Fruit fly (Drosophila melanogaster) whole organism, embryonic: Measurements from ENCODE around the gene twr.

Experiments
- Bgb ChIP-seq: fragments of 200-800 bp; sonication (Bioruptor generic); IDR thresholded peaks from 2 replicates; pipeline ENCODE4 v1.3.6; 2022; ENCODE audit warnings: missing biosample characterization, missing genetic modification characterization; ENCODE audit not compliant: partially characterized antibody
- CG10959 ChIP-seq: fragments of 200-800 bp; sonication (Bioruptor generic); IDR thresholded peaks from 2 replicates; pipeline ENCODE4 v1.3.6; 2022; ENCODE audit warnings: missing biosample characterization, missing genetic modification characterization
- CG11085 ChIP-seq: fragments of 200-800 bp; sonication (Bioruptor generic); IDR thresholded peaks from 2 replicates; pipeline ENCODE4 v1.3.6; 2022; ENCODE audit warnings: missing biosample characterization, missing genetic modification characterization
- CG13287 ChIP-seq: fragments of 200-800 bp; sonication (Bioruptor generic); IDR thresholded peaks from 2 replicates; pipeline ENCODE4 v1.3.6; 2022; ENCODE audit warnings: missing biosample characterization, missing genetic modification characterization; ENCODE audit not compliant: partially characterized antibody
- CG13894 ChIP-seq: fragments of 200-800 bp; sonication (Bioruptor generic); optimal IDR thresholded peaks from 3 replicates; lab custom pipeline; 2018; ENCODE audit warnings: missing biosample characterization, mild to moderate bottlenecking, missing genetic modification characterization, moderate library complexity
- CG14014 ChIP-seq: fragments of 200-800 bp; sonication (Bioruptor generic); IDR thresholded peaks from 2 replicates; pipeline ENCODE4 v1.3.6; 2022; ENCODE audit warnings: missing biosample characterization, missing genetic modification characterization
- CG1603 ChIP-seq: fragments of 200-800 bp; sonication (Bioruptor generic); optimal IDR thresholded peaks from 2 replicates; lab custom pipeline; 2019; ENCODE audit warnings: missing biosample characterization, mild to moderate bottlenecking, missing genetic modification characterization, moderate library complexity
- CG17802 ChIP-seq: fragments of 200-800 bp; sonication (Bioruptor generic); optimal IDR thresholded peaks from 2 replicates; lab custom pipeline; 2018; ENCODE audit warnings: missing biosample characterization, mild to moderate bottlenecking, missing genetic modification characterization, moderate library complexity
- CG18011 ChIP-seq: fragments of 200-800 bp; sonication (Bioruptor generic); optimal IDR thresholded peaks from 2 replicates; lab custom pipeline; 2017; ENCODE audit warnings: missing biosample characterization, missing genetic modification characterization, mild to moderate bottlenecking, moderate library complexity, missing genotype
- CG2199 ChIP-seq: fragments of 200-800 bp; sonication (Bioruptor generic); IDR thresholded peaks from 3 replicates; pipeline ENCODE4 v1.3.6; 2022; ENCODE audit warnings: missing biosample characterization, missing genetic modification characterization
- CG3163 ChIP-seq: fragments of 200-800 bp; sonication (Bioruptor generic); optimal IDR thresholded peaks from 3 replicates; lab custom pipeline; 2016; ENCODE audit warnings: missing biosample characterization, missing genetic modification characterization
- CG34422 ChIP-seq: fragments of 200-800 bp; sonication (Bioruptor generic); IDR thresholded peaks from 3 replicates; pipeline ENCODE4 v1.3.6; 2022; ENCODE audit warnings: missing biosample characterization, missing genetic modification characterization
- CG4730 ChIP-seq: fragments of 200-800 bp; sonication (Bioruptor generic); IDR thresholded peaks from 2 replicates; pipeline ENCODE4 v1.3.6; 2022; ENCODE audit warnings: missing biosample characterization, missing genetic modification characterization
- CG5180 ChIP-seq: fragments of 200-800 bp; sonication (Bioruptor generic); optimal IDR thresholded peaks from 3 replicates; lab custom pipeline; 2017; ENCODE audit warnings: missing biosample characterization, missing genetic modification characterization, mild to moderate bottlenecking, moderate library complexity, missing genetic modification reagents
- CG7963 ChIP-seq: fragments of 200-800 bp; sonication (Bioruptor generic); IDR thresholded peaks from 3 replicates; pipeline ENCODE4 v1.3.6; 2022; ENCODE audit warnings: missing biosample characterization, missing genetic modification characterization; ENCODE audit not compliant: partially characterized antibody
- CG8765 ChIP-seq: fragments of 200-800 bp; sonication (Bioruptor generic); IDR thresholded peaks from 2 replicates; pipeline ENCODE4 v1.3.6; 2022; ENCODE audit warnings: missing biosample characterization, missing genetic modification characterization
- CG9727 ChIP-seq: fragments of 200-800 bp; sonication (Bioruptor generic); optimal IDR thresholded peaks from 3 replicates; lab custom pipeline; 2017; ENCODE audit warnings: missing biosample characterization, mild to moderate bottlenecking, missing genetic modification characterization
- CG9817 ChIP-seq: fragments of 200-800 bp; sonication (Bioruptor generic); optimal IDR thresholded peaks from 2 replicates; lab custom pipeline; 2018; ENCODE audit warnings: missing biosample characterization, mild to moderate bottlenecking, missing genetic modification characterization, moderate library complexity
- CTCF ChIP-seq: fragments of 200-800 bp; sonication (Bioruptor generic); optimal IDR thresholded peaks from 2 replicates; lab custom pipeline; 2017; ENCODE audit warnings: missing biosample characterization, mild to moderate bottlenecking, missing genetic modification characterization, moderate library complexity
- Dad ChIP-seq: fragments of 200-800 bp; sonication (Bioruptor generic); optimal IDR thresholded peaks from 3 replicates; lab custom pipeline; 2016; ENCODE audit warnings: missing biosample characterization, missing genetic modification characterization
- Deaf1 ChIP-seq: fragments of 200-800 bp; optimal IDR thresholded peaks from 3 replicates; lab custom pipeline; 2019; ENCODE audit warnings: missing biosample characterization, mild to moderate bottlenecking, missing genetic modification characterization, moderate library complexity
- Dek ChIP-seq: fragments of 200-800 bp; sonication (Bioruptor generic); optimal IDR thresholded peaks from 3 replicates; lab custom pipeline; 2019; ENCODE audit warnings: missing biosample characterization, mild to moderate bottlenecking, missing genetic modification characterization, moderate library complexity
- Dref ChIP-seq: fragments of 200-800 bp; sonication (Bioruptor generic); IDR thresholded peaks from 2 replicates; pipeline ENCODE4 v1.3.6; 2022; ENCODE audit warnings: missing biosample characterization, missing genetic modification characterization
- E2f1 ChIP-seq: fragments of 200-800 bp; sonication (Bioruptor generic); IDR thresholded peaks from 2 replicates; pipeline ENCODE4 v1.3.6; 2022; ENCODE audit warnings: missing biosample characterization, missing genetic modification characterization
- HmgD ChIP-seq: fragments of 200-800 bp; sonication (Bioruptor generic); optimal IDR thresholded peaks from 3 replicates; lab custom pipeline; 2016; ENCODE audit warnings: missing biosample characterization, missing genetic modification characterization
- Hmr ChIP-seq: fragments of 200-800 bp; sonication (Bioruptor generic); optimal IDR thresholded peaks from 3 replicates; lab custom pipeline; 2017; ENCODE audit warnings: mild to moderate bottlenecking, missing biosample characterization, missing genetic modification reagents, missing genetic modification characterization
- Hr51 ChIP-seq, 2 experiments: fragments of 200-800 bp; sonication (Bioruptor generic); optimal IDR thresholded peaks; 2 replicates in 1 of 2; 3 replicates in 1 of 2; lab custom pipeline; 2016 to 2018; ENCODE audit warnings: missing biosample characterization in 2 of 2, missing genetic modification characterization in 2 of 2, mild to moderate bottlenecking in 1 of 2, moderate library complexity in 1 of 2
- Lhr ChIP-seq: fragments of 200-800 bp; sonication (Bioruptor generic); optimal IDR thresholded peaks from 3 replicates; lab custom pipeline; 2017; ENCODE audit warnings: mild to moderate bottlenecking, missing biosample characterization, missing genetic modification reagents, missing genetic modification characterization
- Myb ChIP-seq: fragments of 200-800 bp; sonication (Bioruptor generic); optimal IDR thresholded peaks from 2 replicates; lab custom pipeline; 2016; ENCODE audit warnings: missing biosample characterization, missing genetic modification characterization
- Nf-YC ChIP-seq: fragments of 200-800 bp; optimal IDR thresholded peaks from 3 replicates; lab custom pipeline; 2019; ENCODE audit warnings: missing biosample characterization, mild to moderate bottlenecking, missing genetic modification characterization, moderate library complexity
- NfI ChIP-seq: fragments of 200-800 bp; sonication (Bioruptor generic); optimal IDR thresholded peaks from 3 replicates; lab custom pipeline; 2018; ENCODE audit warnings: missing biosample characterization, mild to moderate bottlenecking, missing genetic modification characterization, moderate library complexity
- Ptx1 ChIP-seq: fragments of 200-800 bp; sonication (Bioruptor generic); IDR thresholded peaks from 2 replicates; pipeline ENCODE4 v1.3.6; 2022; ENCODE audit warnings: missing biosample characterization, missing genetic modification characterization
- Rfx ChIP-seq: fragments of 200-800 bp; sonication (Bioruptor generic); IDR thresholded peaks from 2 replicates; pipeline ENCODE4 v1.3.6; 2022; ENCODE audit warnings: missing biosample characterization, missing genetic modification characterization
- Sry-β ChIP-seq: fragments of 200-800 bp; sonication (Bioruptor generic); optimal IDR thresholded peaks from 2 replicates; lab custom pipeline; 2018; ENCODE audit warnings: missing biosample characterization, mild to moderate bottlenecking, missing genetic modification characterization, moderate library complexity
- amos ChIP-seq: fragments of 200-800 bp; sonication (Bioruptor generic); IDR thresholded peaks from 2 replicates; pipeline ENCODE4 v1.3.6; 2022; ENCODE audit warnings: missing biosample characterization, missing genetic modification characterization; ENCODE audit not compliant: partially characterized antibody
- dysf ChIP-seq: fragments of 200-800 bp; sonication (Bioruptor generic); IDR thresholded peaks from 3 replicates; pipeline ENCODE4 v1.3.6; 2022; ENCODE audit warnings: missing biosample characterization, missing genetic modification characterization
- fd96Cb ChIP-seq: fragments of 200-800 bp; sonication (Bioruptor generic); optimal IDR thresholded peaks from 2 replicates; lab custom pipeline; 2018; ENCODE audit warnings: missing biosample characterization, mild to moderate bottlenecking, missing genetic modification characterization, moderate library complexity
- ftz-f1 ChIP-seq: fragments of 200-800 bp; sonication (Bioruptor generic); optimal IDR thresholded peaks from 2 replicates; lab custom pipeline; 2016; ENCODE audit warnings: missing biosample characterization, missing genetic modification characterization
- gfzf ChIP-seq: fragments of 200-800 bp; sonication (Bioruptor generic); optimal IDR thresholded peaks from 2 replicates; lab custom pipeline; 2016; ENCODE audit warnings: missing biosample characterization, mild to moderate bottlenecking, missing genetic modification characterization, moderate library complexity
- gsb ChIP-seq: fragments of 200-800 bp; sonication (Bioruptor generic); IDR thresholded peaks from 2 replicates; pipeline ENCODE4 v1.3.6; 2022; ENCODE audit warnings: missing biosample characterization, missing genetic modification characterization
- ham ChIP-seq: fragments of 200-800 bp; sonication (Bioruptor generic); IDR thresholded peaks from 2 replicates; pipeline ENCODE4 v1.3.6; 2022; ENCODE audit warnings: missing biosample characterization, missing genetic modification characterization
- insv ChIP-seq, 2 experiments: fragments of 200-800 bp; sonication (Bioruptor generic); optimal IDR thresholded peaks; 3 replicates each; lab custom pipeline; 2016 to 2018; ENCODE audit warnings: missing biosample characterization in 2 of 2, missing genetic modification characterization in 2 of 2
- kni ChIP-seq: fragments of 200-800 bp; sonication (Bioruptor generic); optimal IDR thresholded peaks from 3 replicates; lab custom pipeline; 2017; ENCODE audit warnings: mild to moderate bottlenecking, missing biosample characterization, missing genetic modification reagents, missing genetic modification characterization
- lmd ChIP-seq: fragments of 200-800 bp; sonication (Bioruptor generic); IDR thresholded peaks from 2 replicates; pipeline ENCODE4 v1.3.6; 2022; ENCODE audit warnings: missing biosample characterization, missing genetic modification characterization
- mirr ChIP-seq: fragments of 200-800 bp; sonication (Bioruptor generic); optimal IDR thresholded peaks from 3 replicates; lab custom pipeline; 2018; ENCODE audit warnings: missing biosample characterization, mild to moderate bottlenecking, missing genetic modification characterization
- oc ChIP-seq: fragments of 200-800 bp; sonication (Bioruptor generic); optimal IDR thresholded peaks from 2 replicates; lab custom pipeline; 2018; ENCODE audit warnings: missing biosample characterization, mild to moderate bottlenecking, missing genetic modification characterization, moderate library complexity
- pita ChIP-seq: fragments of 200-800 bp; sonication (Bioruptor generic); optimal IDR thresholded peaks from 2 replicates; lab custom pipeline; 2017; ENCODE audit warnings: missing biosample characterization, mild to moderate bottlenecking, missing genetic modification characterization
- row ChIP-seq: fragments of 200-800 bp; sonication (Bioruptor generic); IDR thresholded peaks from 3 replicates; pipeline ENCODE4 v1.3.6; 2022; ENCODE audit warnings: missing biosample characterization, missing genetic modification characterization
- sd ChIP-seq: fragments of 200-800 bp; sonication (Bioruptor generic); optimal IDR thresholded peaks from 3 replicates; lab custom pipeline; 2018; ENCODE audit warnings: missing biosample characterization, mild to moderate bottlenecking, missing genetic modification characterization, moderate library complexity
- stwl ChIP-seq: fragments of 200-800 bp; sonication (Bioruptor generic); optimal IDR thresholded peaks from 3 replicates; lab custom pipeline; 2018; ENCODE audit warnings: missing biosample characterization, mild to moderate bottlenecking, missing genetic modification characterization, moderate library complexity
- tgo ChIP-seq: fragments of 200-800 bp; sonication (Bioruptor generic); IDR thresholded peaks from 3 replicates; pipeline ENCODE4 v1.3.6; 2022; ENCODE audit warnings: missing biosample characterization, missing genetic modification characterization
- yki ChIP-seq: fragments of >200 bp; optimal IDR thresholded peaks from 3 replicates; lab custom pipeline; 2018
- zen ChIP-seq: fragments of 200-800 bp; sonication (Bioruptor generic); optimal IDR thresholded peaks from 3 replicates; lab custom pipeline; 2018; ENCODE audit warnings: missing biosample characterization, mild to moderate bottlenecking, missing genetic modification characterization, moderate library complexity
- zfh2 ChIP-seq: fragments of 200-800 bp; sonication (Bioruptor generic); optimal IDR thresholded peaks from 2 replicates; lab custom pipeline; 2016; ENCODE audit warnings: missing biosample characterization, missing genetic modification characterization

twr gene

dm6 chr3R:6706327-6706726, 48.6 kb downstream of the twr start (continued):
- TF ChIP-seq Dref (GFP tag; lab: Robert Waterston, UW): no peak
- TF ChIP-seq E2f1: no peak
- TF ChIP-seq row (GFP tag; lab: Robert Waterston, UW): no peak
- TF ChIP-seq pita (GFP tag; lab: Kevin White, UChicago): peak; percentile 74
- no peak for TF ChIP-seq ham
- TF ChIP-seq yki (lab: Kevin White, UChicago): no peak
- no peak for TF ChIP-seq CG14014 (GFP tag; lab: Robert Waterston, UW)
- no peak for TF ChIP-seq gsb (GFP tag; lab: Robert Waterston, UW)
- no peak for TF ChIP-seq Nf-YC (tag; lab: Kevin White, UChicago)
- peak; percentile 89; the same call in 2 of the 3 replicates for TF ChIP-seq CG2199 (GFP tag; lab: Robert Waterston, UW)
- peak in 1 of 2 experiments; percentile 5 for TF ChIP-seq insv (GFP tag; optimal IDR thresholded peaks at IDR 0.05; lab: Kevin White, UChicago)
- peak; percentile 82 for TF ChIP-seq CTCF (GFP tag; lab: Kevin White, UChicago)
- TF ChIP-seq dysf: no peak
- TF ChIP-seq mirr (GFP tag; lab: Kevin White, UChicago): no peak
- TF ChIP-seq kni (GFP tag; lab: Kevin White, UChicago): no peak
- no peak for TF ChIP-seq Ptx1 (GFP tag; lab: Robert Waterston, UW)
- peak; percentile 23 for TF ChIP-seq CG1603
- TF ChIP-seq CG5180 (GFP tag; lab: Kevin White, UChicago): no peak
- no peak for TF ChIP-seq NfI (GFP tag; lab: Kevin White, UChicago)
- TF ChIP-seq Hr51 (GFP tag; optimal IDR thresholded peaks at IDR 0.05; lab: Kevin White, UChicago): no peak
- no peak for TF ChIP-seq CG10959 (GFP tag; lab: Robert Waterston, UW)
- no peak for TF ChIP-seq CG7963 (GFP tag; lab: Robert Waterston, UW)
- TF ChIP-seq lmd (GFP tag; lab: Robert Waterston, UW): no peak
- TF ChIP-seq stwl: peak; percentile 92
- peak; percentile 6 for TF ChIP-seq gfzf (GFP tag; lab: Kevin White, UChicago)
- no peak for TF ChIP-seq oc (tag; lab: Kevin White, UChicago)
- no peak for TF ChIP-seq CG13894
- no peak for TF ChIP-seq Dad (GFP tag; lab: Kevin White, UChicago)
- no peak for TF ChIP-seq fd96Cb (tag; lab: Kevin White, UChicago)
- TF ChIP-seq CG18011 (GFP tag; lab: Kevin White, UChicago): peak; percentile 86
- no peak for TF ChIP-seq CG11085 (GFP tag; lab: Robert Waterston, UW)
- no peak for TF ChIP-seq Rfx (GFP tag; lab: Robert Waterston, UW)
- TF ChIP-seq CG3163 (GFP tag; lab: Kevin White, UChicago): no peak
- TF ChIP-seq Myb: peak; percentile 15
- TF ChIP-seq Bgb (GFP tag; lab: Robert Waterston, UW): no peak; the same call in 1 of the 2 replicates
- TF ChIP-seq CG34422: no peak
- TF ChIP-seq ftz-f1 (GFP tag; lab: Kevin White, UChicago): no peak
- no peak for TF ChIP-seq CG9727 (GFP tag; lab: Kevin White, UChicago)
- no peak for TF ChIP-seq CG4730 (GFP tag; lab: Robert Waterston, UW)
- no peak for TF ChIP-seq Deaf1
- no peak for TF ChIP-seq CG8765 (GFP tag; lab: Robert Waterston, UW)
- peak; percentile 15 for TF ChIP-seq Lhr
- TF ChIP-seq amos: peak; percentile 50

- TF ChIP-seq CG9817 (peak; percentile 7), zen (tag; lab: Kevin White, UChicago) (peak; percentile 36), HmgD (peak; percentile 69), CG13287 (GFP tag; lab: Robert Waterston, UW) (peak; percentile 78), Sry-β (no peak), tgo (GFP tag; lab: Robert Waterston, UW) (no peak), zfh2 (GFP tag; lab: Kevin White, UChicago) (no peak), Hmr (GFP tag; lab: Kevin White, UChicago) (peak; percentile 41), CG17802 (tag; lab: Kevin White, UChicago) (no peak), Dek (tag; lab: Kevin White, UChicago) (peak; percentile 9), sd (peak; percentile 80)
These were observed 51.2 kb downstream of the twr start for dm6 chr3R:6708858-6709257.
